Fruit fly (Drosophila melanogaster) whole organism, wandering third instar larva: ENCODE data around the gene CG43760.

Source experiments
- Abd-B ChIP-seq: fragments of >200 bp; optimal IDR thresholded peaks from 2 replicates; lab custom pipeline; 2017; ENCODE audit warnings: missing biosample characterization, missing genetic modification characterization
- CG32264 ChIP-seq: fragments of 200-800 bp; sonication (Bioruptor generic); optimal IDR thresholded peaks from 2 replicates; lab custom pipeline; 2016; ENCODE audit warnings: missing biosample characterization, missing genetic modification characterization
- CG9705 ChIP-seq: fragments of 200-800 bp; sonication (Bioruptor generic); optimal IDR thresholded peaks from 2 replicates; lab custom pipeline; 2018; ENCODE audit warnings: missing biosample characterization, mild to moderate bottlenecking, missing genetic modification characterization
- CrebA ChIP-seq: fragments of 200-800 bp; sonication (Bioruptor generic); optimal IDR thresholded peaks from 2 replicates; lab custom pipeline; 2016; ENCODE audit warnings: missing biosample characterization, mild to moderate bottlenecking, missing genetic modification characterization, borderline replicate concordance
- Dfd ChIP-seq: fragments of >200 bp; optimal IDR thresholded peaks from 2 replicates; lab custom pipeline; 2017; ENCODE audit warnings: missing biosample characterization, missing genetic modification characterization
- Dif ChIP-seq: fragments of 200-275, 200-300 bp; sonication (Bioruptor generic); optimal IDR thresholded peaks from 2 replicates; lab custom pipeline; 2018; ENCODE audit warnings: missing biosample characterization, missing genetic modification characterization; ENCODE audit not compliant: partially characterized antibody
- HLH106 ChIP-seq: fragments of 200-800 bp; optimal IDR thresholded peaks from 3 replicates; lab custom pipeline; 2019; ENCODE audit warnings: missing biosample characterization, mild to moderate bottlenecking, missing genetic modification characterization, moderate library complexity
- Hnf4 ChIP-seq: fragments of 200-800 bp; sonication (Bioruptor generic); optimal IDR thresholded peaks from 2 replicates; lab custom pipeline; 2016; ENCODE audit warnings: missing biosample characterization, mild to moderate bottlenecking, missing genetic modification characterization
- Hr78 ChIP-seq: fragments of >200 bp; optimal IDR thresholded peaks from 2 replicates; lab custom pipeline; 2017; ENCODE audit warnings: missing biosample characterization, missing genetic modification characterization
- Hr83 ChIP-seq: fragments of 200-300 bp; sonication (Bioruptor generic); optimal IDR thresholded peaks from 2 replicates; lab custom pipeline; 2016; ENCODE audit warnings: missing biosample characterization, mild to moderate bottlenecking, missing genetic modification characterization, moderate library complexity; ENCODE audit not compliant: poor library complexity, severe bottlenecking
- Jra ChIP-seq: sonication (Bioruptor generic); optimal IDR thresholded peaks from 2 replicates; lab custom pipeline; 2016; ENCODE audit warnings: missing biosample characterization, missing genetic modification characterization
- Mio ChIP-seq: sonication (Bioruptor generic); optimal IDR thresholded peaks from 2 replicates; lab custom pipeline; 2016; ENCODE audit warnings: missing biosample characterization, missing genetic modification characterization
- Myc ChIP-seq: fragments of >200 bp; optimal IDR thresholded peaks from 2 replicates; lab custom pipeline; 2017
- N ChIP-seq: fragments of >200 bp; optimal IDR thresholded peaks from 2 replicates; lab custom pipeline; 2018; ENCODE audit warnings: missing biosample characterization, missing external identifiers, missing genetic modification characterization
- OdsH ChIP-seq: fragments of 200-800 bp; sonication (Bioruptor generic); optimal IDR thresholded peaks from 2 replicates; lab custom pipeline; 2016; ENCODE audit warnings: missing biosample characterization, mild to moderate bottlenecking, missing genetic modification characterization
- Rel ChIP-seq, 2 experiments: fragments of 200-800 bp; sonication (Bioruptor generic) in 1 of 2; optimal IDR thresholded peaks; 2 replicates in 1 of 2; 3 replicates in 1 of 2; lab custom pipeline; 2016 to 2019; ENCODE audit warnings: mild to moderate bottlenecking in 2 of 2, missing biosample characterization in 2 of 2, missing genetic modification characterization in 2 of 2, moderate library complexity in 1 of 2
- Sp1 ChIP-seq: fragments of 200-800 bp; sonication (Bioruptor generic); optimal IDR thresholded peaks from 3 replicates; lab custom pipeline; 2019; ENCODE audit warnings: missing biosample characterization, mild to moderate bottlenecking, missing genetic modification characterization, moderate library complexity
- br ChIP-seq: fragments of 200-800 bp; sonication (Bioruptor generic); optimal IDR thresholded peaks from 2 replicates; lab custom pipeline; 2016; ENCODE audit warnings: missing biosample characterization, missing genetic modification characterization
- brk ChIP-seq: fragments of 200-800 bp; sonication (Bioruptor generic); optimal IDR thresholded peaks from 2 replicates; lab custom pipeline; 2016; ENCODE audit warnings: missing biosample characterization, mild to moderate bottlenecking, missing genetic modification characterization
- dl ChIP-seq, 2 experiments: fragments of 175-275, 200-275 bp in 1 of 2; fragments of 200-275 bp in 1 of 2; sonication (Bioruptor generic); optimal IDR thresholded peaks; lab custom pipeline; 2018; ENCODE audit warnings: mild to moderate bottlenecking in 2 of 2, missing biosample characterization in 2 of 2, missing genetic modification characterization in 2 of 2, moderate library complexity in 2 of 2; ENCODE audit not compliant: partially characterized antibody in 2 of 2, insufficient read depth in 1 of 2
- dmrt93B ChIP-seq: fragments of 200-800 bp; sonication (Bioruptor generic); optimal IDR thresholded peaks from 2 replicates; lab custom pipeline; 2018; ENCODE audit warnings: missing biosample characterization, mild to moderate bottlenecking, missing genetic modification characterization
- dsf ChIP-seq: sonication (Bioruptor generic); optimal IDR thresholded peaks from 2 replicates; lab custom pipeline; 2016; ENCODE audit warnings: missing biosample characterization, missing genetic modification characterization, borderline replicate concordance
- ey ChIP-seq: fragments of 200-800 bp; sonication (Bioruptor generic); optimal IDR thresholded peaks from 2 replicates; lab custom pipeline; 2016; ENCODE audit warnings: missing biosample characterization, missing genetic modification characterization
- foxo ChIP-seq, 2 experiments: fragments of 200-800 bp; sonication (Bioruptor generic); optimal IDR thresholded peaks; 2 replicates in 1 of 2; 3 replicates in 1 of 2; lab custom pipeline; 2016 to 2017; ENCODE audit warnings: missing biosample characterization in 2 of 2, missing genetic modification characterization in 2 of 2
- fru ChIP-seq: fragments of 200-800 bp; sonication (Bioruptor generic); optimal IDR thresholded peaks from 3 replicates; lab custom pipeline; 2016; ENCODE audit warnings: missing biosample characterization, mild to moderate bottlenecking, missing genetic modification characterization
- h ChIP-seq: fragments of 200-800 bp; sonication (Bioruptor generic); optimal IDR thresholded peaks from 3 replicates; lab custom pipeline; 2016; ENCODE audit warnings: missing biosample characterization, mild to moderate bottlenecking, missing genetic modification characterization
- jim ChIP-seq: fragments of 175-275, 200-325 bp; sonication (Bioruptor generic); optimal IDR thresholded peaks from 2 replicates; lab custom pipeline; 2016; ENCODE audit warnings: missing biosample characterization, mild to moderate bottlenecking, missing genetic modification characterization
- pan ChIP-seq: fragments of >200 bp; optimal IDR thresholded peaks from 2 replicates; lab custom pipeline; 2017
- psq ChIP-seq: fragments of 200-800 bp; sonication (Bioruptor generic); optimal IDR thresholded peaks from 3 replicates; lab custom pipeline; 2017; ENCODE audit warnings: missing biosample characterization, mild to moderate bottlenecking, missing genetic modification characterization, moderate library complexity
- rgr ChIP-seq: fragments of 200-800 bp; sonication (Bioruptor generic); optimal IDR thresholded peaks from 3 replicates; lab custom pipeline; 2016; ENCODE audit warnings: missing biosample characterization, mild to moderate bottlenecking, missing genetic modification characterization
- sage ChIP-seq: fragments of 200-800 bp; sonication (Bioruptor generic); optimal IDR thresholded peaks from 2 replicates; lab custom pipeline; 2016; ENCODE audit warnings: missing biosample characterization, mild to moderate bottlenecking, missing genetic modification characterization
- sv ChIP-seq: fragments of 200-800 bp; sonication (Bioruptor generic); optimal IDR thresholded peaks from 3 replicates; lab custom pipeline; 2016; ENCODE audit warnings: missing biosample characterization, missing genetic modification characterization
- tai ChIP-seq: sonication (Bioruptor generic); optimal IDR thresholded peaks from 2 replicates; lab custom pipeline; 2016; ENCODE audit warnings: missing biosample characterization, missing genetic modification characterization
- usp ChIP-seq: fragments of >200 bp; optimal IDR thresholded peaks from 2 replicates; lab custom pipeline; 2017; ENCODE audit warnings: missing biosample characterization, missing genetic modification characterization
- woc ChIP-seq: sonication (Bioruptor generic); optimal IDR thresholded peaks from 2 replicates; lab custom pipeline; 2016; ENCODE audit warnings: missing biosample characterization, mild to moderate bottlenecking, missing genetic modification characterization

Gene CG43760

dm6 chr2L:15745989-15746388 is 30.7 kb downstream of the CG43760 start:
- TF ChIP-seq CG9705 (GFP tag; lab: Kevin White, UChicago) (no peak), brk (no peak), Rel (GFP tag; optimal IDR thresholded peaks at IDR 0.05; lab: Kevin White, UChicago) (no peak), Rel (tag; optimal IDR thresholded peaks at IDR 0.05; lab: Kevin White, UChicago) (no peak), OdsH (GFP tag; lab: Kevin White, UChicago) (no peak), rgr (GFP tag; lab: Kevin White, UChicago) (no peak), Dif (GFP tag; lab: Kevin White, UChicago) (no peak), psq (no peak), Abd-B (GFP tag; lab: Kevin White, UChicago) (no peak), sv (GFP tag; lab: Kevin White, UChicago) (no peak), dl (GFP tag; optimal IDR thresholded peaks at IDR 0.05; lab: Kevin White, UChicago; ENCODE audit: insufficient read depth in 1 of 2, partially characterized antibody in 2 of 2) (no peak), Myc (lab: Kevin White, UChicago) (no peak), HLH106 (tag; lab: Kevin White, UChicago) (no peak), fru (no peak), jim (GFP tag; lab: Kevin White, UChicago) (no peak), woc (GFP tag; lab: Kevin White, UChicago) (no peak), tai (GFP tag; lab: Kevin White, UChicago) (no peak), Dfd (GFP tag; lab: Kevin White, UChicago) (no peak), br (GFP tag; lab: Kevin White, UChicago) (no peak), Hr78 (GFP tag; lab: Kevin White, UChicago) (no peak)

- TF ChIP-seq Sp1 (GFP tag; lab: Kevin White, UChicago): no peak
- TF ChIP-seq psq: peak; percentile 97
- no peak for TF ChIP-seq Hr83 (GFP tag; lab: Kevin White, UChicago)
- peak; percentile 76 to 79 for TF ChIP-seq dl (GFP tag; optimal IDR thresholded peaks at IDR 0.05; lab: Kevin White, UChicago; ENCODE audit: insufficient read depth in 1 of 2, partially characterized antibody in 2 of 2)
- TF ChIP-seq sage (GFP tag; lab: Kevin White, UChicago): no peak
- peak; percentile 2 for TF ChIP-seq brk
- peak; percentile 75 for TF ChIP-seq Dif (GFP tag; lab: Kevin White, UChicago)
Measured at dm6 chr2L:15745036-15745854, 31.4 kb downstream of the CG43760 start.

- TF ChIP-seq CrebA (GFP tag; lab: Kevin White, UChicago) (peak; percentile 23), Dfd (GFP tag; lab: Kevin White, UChicago) (no peak), fru (peak; percentile 96), tai (GFP tag; lab: Kevin White, UChicago) (peak; percentile 83), OdsH (GFP tag; lab: Kevin White, UChicago) (peak; percentile 94), dmrt93B (GFP tag; lab: Kevin White, UChicago) (peak; percentile 6), jim (GFP tag; lab: Kevin White, UChicago) (no peak), ey (peak; percentile 95), br (GFP tag; lab: Kevin White, UChicago) (peak; percentile 96), CG32264 (GFP tag; lab: Kevin White, UChicago) (no peak), Sp1 (GFP tag; lab: Kevin White, UChicago) (peak; percentile 96), woc (GFP tag; lab: Kevin White, UChicago) (peak; percentile 85), Jra (GFP tag; lab: Kevin White, UChicago) (peak; percentile 86), dsf (GFP tag; lab: Kevin White, UChicago) (peak; percentile 1), sage (GFP tag; lab: Kevin White, UChicago) (no peak), Rel (GFP tag; optimal IDR thresholded peaks at IDR 0.05; lab: Kevin White, UChicago) (no peak), Rel (tag; optimal IDR thresholded peaks at IDR 0.05; lab: Kevin White, UChicago) (peak; percentile 16), Hnf4 (GFP tag; lab: Kevin White, UChicago) (peak; percentile 87), h (peak; percentile 53), foxo (GFP tag; optimal IDR thresholded peaks at IDR 0.05; lab: Kevin White, UChicago) (peak in 1 of 2 experiments; percentile 94), Abd-B (GFP tag; lab: Kevin White, UChicago) (no peak), psq (peak; percentile 94), Mio (GFP tag; lab: Kevin White, UChicago) (peak; percentile 46), Hr78 (GFP tag; lab: Kevin White, UChicago) (no peak), N (GFP tag; lab: Kevin White, UChicago) (no peak), usp (no peak), pan (no peak), dl (GFP tag; optimal IDR thresholded peaks at IDR 0.05; lab: Kevin White, UChicago; ENCODE audit: insufficient read depth in 1 of 2, partially characterized antibody in 2 of 2) (no peak), rgr (GFP tag; lab: Kevin White, UChicago) (peak; percentile 91), brk (peak; percentile 66), Myc (lab: Kevin White, UChicago) (no peak), HLH106 (tag; lab: Kevin White, UChicago) (peak; percentile 35)
Measured at dm6 chr2L:15743578-15743977, 33.1 kb downstream of the CG43760 start.
